Fruit fly (Drosophila melanogaster): ENCODE measurements around the gene bip1.

The bip1 gene

dm6 chr3L:8058190-8058997, at the start of gene bip1 (continued):
- peak; percentile 14 for TF ChIP-seq D19A (tag; optimal IDR thresholded peaks at IDR 0.05)
- peak; percentile 39 for TF ChIP-seq CG14710 (tag; optimal IDR thresholded peaks at IDR 0.05)
- peak; percentile 15; the same call in 1 of the 2 replicates for TF ChIP-seq CG14014 (GFP tag; IDR thresholded peaks at IDR 0.05)
- peak; percentile 6 for TF ChIP-seq CG1603 (tag; optimal IDR thresholded peaks at IDR 0.05)
- TF ChIP-seq CG1602 (GFP tag; optimal IDR thresholded peaks at IDR 0.05), result no peak
- TF ChIP-seq lola (GFP tag; optimal IDR thresholded peaks at IDR 0.05), result peak in 1 of 3 experiments; percentile 9
- TF ChIP-seq sens (GFP tag), result peak; percentile 81
- TF ChIP-seq tna (GFP tag; IDR thresholded peaks at IDR 0.05; ENCODE audit: partially characterized antibody), result no peak
- TF ChIP-seq Xbp1 (GFP tag; optimal IDR thresholded peaks at IDR 0.05), result no peak
- TF ChIP-seq E2f2 (GFP tag; IDR thresholded peaks at IDR 0.05), result peak; percentile 30; the same call in 1 of the 2 replicates
- no peak; the same call in 1 of the 2 replicates for TF ChIP-seq CG31441 (GFP tag; IDR thresholded peaks at IDR 0.05)
- TF ChIP-seq CG13296 (GFP tag; optimal IDR thresholded peaks at IDR 0.05), result peak; percentile 20
- TF ChIP-seq chn (GFP tag; optimal IDR thresholded peaks at IDR 0.05), result no peak
- peak; percentile 83 for TF ChIP-seq CG15601 (tag; optimal IDR thresholded peaks at IDR 0.05)
- TF ChIP-seq CG18011 (GFP tag; optimal IDR thresholded peaks at IDR 0.05), result no peak
- TF ChIP-seq Trl (optimal IDR thresholded peaks at IDR 0.05), result peak; percentile 18 to 24
- no peak for TF ChIP-seq Trl (GFP tag; optimal IDR thresholded peaks at IDR 0.05)
- peak; percentile 5 for TF ChIP-seq CG15011 (GFP tag; optimal IDR thresholded peaks at IDR 0.05)
- peak; percentile 26 for TF ChIP-seq cwo (GFP tag; optimal IDR thresholded peaks at IDR 0.05)
- peak; percentile 30 for TF ChIP-seq MTF-1 (GFP tag; optimal IDR thresholded peaks at IDR 0.05; ENCODE audit: borderline replicate concordance)
- 0 out of 2 replicates have a peak, but pooled peaks have one; percentile 29 for TF ChIP-seq Atf6 (GFP tag; IDR thresholded peaks at IDR 0.05)
- peak; percentile 23; the same call in 1 of the 2 replicates for TF ChIP-seq onecut (GFP tag; IDR thresholded peaks at IDR 0.05)
- TF ChIP-seq Xrp1 (GFP tag; IDR thresholded peaks at IDR 0.05), result peak; percentile 39; the same call in 1 of the 2 replicates
- no peak for TF ChIP-seq klu (GFP tag; IDR thresholded peaks at IDR 0.05)
- peak; percentile 71 for TF ChIP-seq Med (GFP tag)
- no peak for TF ChIP-seq peb (GFP tag; IDR thresholded peaks at IDR 0.05)
- TF ChIP-seq Sox102F (GFP tag; optimal IDR thresholded peaks at IDR 0.05), result no peak
- peak; percentile 39 for TF ChIP-seq CG17385 (GFP tag; optimal IDR thresholded peaks at IDR 0.05)
- peak; percentile 37; the same call in 1 of the 2 replicates for TF ChIP-seq CG13287 (GFP tag; IDR thresholded peaks at IDR 0.05; ENCODE audit: partially characterized antibody)
- TF ChIP-seq dmrt11E (tag; optimal IDR thresholded peaks at IDR 0.05), result peak; percentile 3
- peak; percentile 44 for TF ChIP-seq CG18599 (GFP tag; optimal IDR thresholded peaks at IDR 0.05)
- TF ChIP-seq CG11695 (GFP tag; IDR thresholded peaks at IDR 0.05), result peak; percentile 27; the same call in 1 of the 3 replicates
- peak; percentile 57 for TF ChIP-seq Vsx1 (GFP tag; optimal IDR thresholded peaks at IDR 0.05)
- TF ChIP-seq Hr78 (GFP tag; optimal IDR thresholded peaks at IDR 0.05), result peak in 1 of 2 experiments; percentile 63
- peak; percentile 28 for TF ChIP-seq CG34376 (GFP tag; optimal IDR thresholded peaks at IDR 0.05)
- peak; percentile 19 for TF ChIP-seq CG6254 (GFP tag; optimal IDR thresholded peaks at IDR 0.05)
- TF ChIP-seq CG7839 (tag; optimal IDR thresholded peaks at IDR 0.05), result peak; percentile 15
- no peak for TF ChIP-seq CG31224 (GFP tag; IDR thresholded peaks at IDR 0.05)
- no peak for TF ChIP-seq Ptx1 (GFP tag; IDR thresholded peaks at IDR 0.05)
- TF ChIP-seq CG12299 (tag; optimal IDR thresholded peaks at IDR 0.05), result peak; percentile 48
- TF ChIP-seq D (optimal IDR thresholded peaks at IDR 0.05), result no peak
- peak; percentile 20 for TF ChIP-seq D (GFP tag; optimal IDR thresholded peaks at IDR 0.05)
- TF ChIP-seq bsh (GFP tag; optimal IDR thresholded peaks at IDR 0.05), result peak in 1 of 2 experiments; percentile 47
- TF ChIP-seq wek (GFP tag; optimal IDR thresholded peaks at IDR 0.05), result peak; percentile 56
- TF ChIP-seq HmgZ (tag; optimal IDR thresholded peaks at IDR 0.05), result peak; percentile 12
- TF ChIP-seq CG9817 (tag; optimal IDR thresholded peaks at IDR 0.05), result no peak
- peak; percentile 31 for TF ChIP-seq pfk (GFP tag; optimal IDR thresholded peaks at IDR 0.05)
